Fruit fly (Drosophila melanogaster) whole organism, wandering third instar larva: ENCODE data around the gene CG13305.

Source experiments
- CG9705 ChIP-seq: fragments of 200-800 bp; sonication (Bioruptor generic); optimal IDR thresholded peaks from 2 replicates; lab custom pipeline; 2018; ENCODE audit warnings: missing biosample characterization, mild to moderate bottlenecking, missing genetic modification characterization
- CrebA ChIP-seq: fragments of 200-800 bp; sonication (Bioruptor generic); optimal IDR thresholded peaks from 2 replicates; lab custom pipeline; 2016; ENCODE audit warnings: missing biosample characterization, mild to moderate bottlenecking, missing genetic modification characterization, borderline replicate concordance
- Dfd ChIP-seq: fragments of >200 bp; optimal IDR thresholded peaks from 2 replicates; lab custom pipeline; 2017; ENCODE audit warnings: missing biosample characterization, missing genetic modification characterization
- OdsH ChIP-seq: fragments of 200-800 bp; sonication (Bioruptor generic); optimal IDR thresholded peaks from 2 replicates; lab custom pipeline; 2016; ENCODE audit warnings: missing biosample characterization, mild to moderate bottlenecking, missing genetic modification characterization
- Rel ChIP-seq, 2 experiments: fragments of 200-800 bp; sonication (Bioruptor generic) in 1 of 2; optimal IDR thresholded peaks; 2 replicates in 1 of 2; 3 replicates in 1 of 2; lab custom pipeline; 2016 to 2019; ENCODE audit warnings: mild to moderate bottlenecking in 2 of 2, missing biosample characterization in 2 of 2, missing genetic modification characterization in 2 of 2, moderate library complexity in 1 of 2
- Sp1 ChIP-seq: fragments of 200-800 bp; sonication (Bioruptor generic); optimal IDR thresholded peaks from 3 replicates; lab custom pipeline; 2019; ENCODE audit warnings: missing biosample characterization, mild to moderate bottlenecking, missing genetic modification characterization, moderate library complexity
- br ChIP-seq: fragments of 200-800 bp; sonication (Bioruptor generic); optimal IDR thresholded peaks from 2 replicates; lab custom pipeline; 2016; ENCODE audit warnings: missing biosample characterization, missing genetic modification characterization
- foxo ChIP-seq, 2 experiments: fragments of 200-800 bp; sonication (Bioruptor generic); optimal IDR thresholded peaks; 2 replicates in 1 of 2; 3 replicates in 1 of 2; lab custom pipeline; 2016 to 2017; ENCODE audit warnings: missing biosample characterization in 2 of 2, missing genetic modification characterization in 2 of 2
- h ChIP-seq: fragments of 200-800 bp; sonication (Bioruptor generic); optimal IDR thresholded peaks from 3 replicates; lab custom pipeline; 2016; ENCODE audit warnings: missing biosample characterization, mild to moderate bottlenecking, missing genetic modification characterization
- pan ChIP-seq: fragments of >200 bp; optimal IDR thresholded peaks from 2 replicates; lab custom pipeline; 2017
- psq ChIP-seq: fragments of 200-800 bp; sonication (Bioruptor generic); optimal IDR thresholded peaks from 3 replicates; lab custom pipeline; 2017; ENCODE audit warnings: missing biosample characterization, mild to moderate bottlenecking, missing genetic modification characterization, moderate library complexity
- sage ChIP-seq: fragments of 200-800 bp; sonication (Bioruptor generic); optimal IDR thresholded peaks from 2 replicates; lab custom pipeline; 2016; ENCODE audit warnings: missing biosample characterization, mild to moderate bottlenecking, missing genetic modification characterization

dm6 chr3L:8603880-8604692 is 42.5 kb downstream of the CG13305 start, which contains the start of the genes CG5989 and CG6282:
- TF ChIP-seq psq (GFP tag; lab: Kevin White, UChicago) (no peak), CrebA (GFP tag; lab: Kevin White, UChicago) (no peak), pan (lab: Kevin White, UChicago) (no peak), OdsH (GFP tag; lab: Kevin White, UChicago) (no peak), CG9705 (GFP tag; lab: Kevin White, UChicago) (no peak), sage (GFP tag; lab: Kevin White, UChicago) (no peak), br (GFP tag; lab: Kevin White, UChicago) (no peak), h (GFP tag; lab: Kevin White, UChicago) (no peak), Dfd (no peak), Rel (GFP tag; optimal IDR thresholded peaks at IDR 0.05; lab: Kevin White, UChicago) (no peak), Rel (tag; optimal IDR thresholded peaks at IDR 0.05; lab: Kevin White, UChicago) (no peak), Sp1 (no peak), foxo (GFP tag; optimal IDR thresholded peaks at IDR 0.05; lab: Kevin White, UChicago) (no peak)
